Worm (Caenorhabditis elegans): Measurements from ENCODE around the gene sams-5.

The sams-5 gene

DNA sequence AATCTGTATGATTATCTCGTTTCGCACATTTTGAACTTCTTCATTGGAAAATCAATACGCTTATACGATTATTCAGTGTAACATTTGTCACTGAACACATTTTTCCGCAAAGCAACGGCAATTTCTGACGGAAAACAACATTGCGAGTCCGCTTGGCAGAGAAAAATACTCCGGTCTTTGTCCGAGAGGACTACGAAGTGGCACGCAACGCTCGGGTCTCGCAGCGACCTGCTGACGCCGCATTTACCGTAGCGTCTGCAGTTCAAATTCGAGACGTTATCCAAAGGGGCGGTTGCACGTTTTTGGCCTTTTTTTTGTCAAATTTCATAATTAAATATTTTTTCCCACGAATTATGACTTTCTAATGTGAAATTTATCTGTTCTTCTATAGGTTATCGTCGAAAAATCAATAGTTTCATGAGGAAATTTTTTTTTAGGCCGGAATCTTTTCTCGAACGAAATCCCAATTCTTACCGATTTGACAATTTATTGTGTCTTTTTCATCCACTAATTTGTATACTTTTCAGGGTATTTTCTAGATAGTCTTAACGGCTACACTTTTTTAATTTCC lies 44.4 kb upstream of the sams-5 start, which contains the start of gene sqd-1 (continued):
- TF ChIP-seq die-1 (tag; optimal IDR thresholded peaks at IDR 0.05) (peak; percentile 55), lin-54 (GFP tag; optimal IDR thresholded peaks at IDR 0.05) (peak; percentile 92), rpc-1 (optimal IDR thresholded peaks at IDR 0.05) (peak; percentile 14), rpc-1 (tag; optimal IDR thresholded peaks at IDR 0.05) (no peak), bed-1 (GFP tag; IDR thresholded peaks at IDR 0.05) (0 out of 2 replicates have a peak, but pooled peaks have one; percentile 33), nhr-80 (tag; optimal IDR thresholded peaks at IDR 0.05) (peak; percentile 30), mcd-1 (GFP tag; IDR thresholded peaks at IDR 0.05) (peak; percentile 94), lag-1 (GFP tag; IDR thresholded peaks at IDR 0.05) (no peak), D2030.7 (GFP tag; IDR thresholded peaks at IDR 0.05) (peak; percentile 89), somi-1 (GFP tag; optimal IDR thresholded peaks at IDR 0.05) (peak; percentile 22), dpff-1 (tag; optimal IDR thresholded peaks at IDR 0.05) (no peak), lsl-1 (GFP tag; optimal IDR thresholded peaks at IDR 0.05) (peak; percentile 82), athp-1 (tag; optimal IDR thresholded peaks at IDR 0.05) (peak; percentile 87), tlf-1 (GFP tag; optimal IDR thresholded peaks at IDR 0.05) (peak; percentile 93), hmg-20 (GFP tag; IDR thresholded peaks at IDR 0.05) (peak; percentile 88; the same call in 1 of the 2 replicates)

DNA sequence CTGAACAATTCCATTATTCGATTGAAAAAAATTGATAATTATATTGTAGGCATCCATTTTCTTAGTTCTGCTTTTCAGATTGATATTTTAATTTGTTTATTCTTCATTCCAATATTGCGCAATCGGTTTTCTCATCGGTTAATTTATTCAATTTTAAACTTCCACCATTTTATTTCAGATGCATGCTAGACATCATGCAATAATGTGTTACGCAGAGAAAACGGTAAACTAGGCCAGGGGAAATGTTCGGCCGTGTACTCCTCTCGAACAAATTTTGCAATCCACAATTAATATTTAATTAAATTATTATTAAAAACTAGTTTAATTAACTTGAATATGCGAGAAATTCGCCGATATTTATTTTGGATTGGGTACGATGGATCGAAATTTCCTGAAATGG lies 42.3 kb upstream of the sams-5 start, which contains the start of gene Y73B6BL.29:
Y73B6BL.29 (plus strand) TSS at position 263 of the 400 bp plus-strand sequence.
- TF ChIP-seq F37B4.10 (GFP tag; IDR thresholded peaks at IDR 0.05): no peak
- peak; percentile 85 for TF ChIP-seq ekl-4 (GFP tag; IDR thresholded peaks at IDR 0.05)
- 0 out of 2 replicates have a peak, but pooled peaks have one; percentile 14 for TF ChIP-seq ztf-6 (GFP tag; IDR thresholded peaks at IDR 0.05)
- TF ChIP-seq ceh-79 (tag; optimal IDR thresholded peaks at IDR 0.05): no peak
- no peak for TF ChIP-seq C06A6.2 (GFP tag; conservative IDR thresholded peaks at IDR 0.05)
- TF ChIP-seq snpc-3.4 (tag; optimal IDR thresholded peaks at IDR 0.05): peak; percentile 5
- peak; percentile 65 for TF ChIP-seq attf-6 (GFP tag; IDR thresholded peaks at IDR 0.05)
- TF ChIP-seq hmg-1.2 (GFP tag; IDR thresholded peaks at IDR 0.05): peak; percentile 92
- TF ChIP-seq ztf-28 (GFP tag; IDR thresholded peaks at IDR 0.05): 0 out of 2 replicates have a peak, but pooled peaks have one; percentile 71
- peak; percentile 46 for TF ChIP-seq cebp-1 (GFP tag; IDR thresholded peaks at IDR 0.05)
- TF ChIP-seq cebp-1 (tag; optimal IDR thresholded peaks at IDR 0.05): peak; percentile 84
- peak; percentile 45 for TF ChIP-seq him-1 (tag; optimal IDR thresholded peaks at IDR 0.05)
- TF ChIP-seq aptf-3 (GFP tag; IDR thresholded peaks at IDR 0.05): no peak
- TF ChIP-seq zfh-2 (GFP tag; conservative IDR thresholded peaks at IDR 0.05): no peak
- TF ChIP-seq tlf-1 (GFP tag; optimal IDR thresholded peaks at IDR 0.05): peak; percentile 69
- peak; percentile 74 for TF ChIP-seq snpc-1.1 (tag; optimal IDR thresholded peaks at IDR 0.05; ENCODE audit: insufficient read depth)
- TF ChIP-seq nhr-80 (tag; optimal IDR thresholded peaks at IDR 0.05): no peak
- TF ChIP-seq ztf-3 (GFP tag; optimal IDR thresholded peaks at IDR 0.05): no peak
- TF ChIP-seq hlh-12 (tag; optimal IDR thresholded peaks at IDR 0.05): no peak
- TF ChIP-seq rcor-1 (GFP tag; IDR thresholded peaks at IDR 0.05): peak; percentile 83
- no peak for TF ChIP-seq Y53F4B.3 (GFP tag; IDR thresholded peaks at IDR 0.05)
- TF ChIP-seq K12H6.12 (tag; optimal IDR thresholded peaks at IDR 0.05): peak; percentile 90
- TF ChIP-seq somi-1 (GFP tag; optimal IDR thresholded peaks at IDR 0.05): peak; percentile 35
- TF ChIP-seq atf-7 (tag; optimal IDR thresholded peaks at IDR 0.05): peak; percentile 65
- TF ChIP-seq hlh-26 (GFP tag; conservative IDR thresholded peaks at IDR 0.05): no peak
- no peak for TF ChIP-seq nhr-179 (tag; optimal IDR thresholded peaks at IDR 0.05)
- peak; percentile 78 for TF ChIP-seq dox-1 (GFP tag; IDR thresholded peaks at IDR 0.05)
- peak; percentile 39 for TF ChIP-seq athp-1 (tag; optimal IDR thresholded peaks at IDR 0.05)
- TF ChIP-seq madf-3 (GFP tag; IDR thresholded peaks at IDR 0.05): peak; percentile 82
- TF ChIP-seq xnd-1 (tag; optimal IDR thresholded peaks at IDR 0.05): no peak
- peak; percentile 39 for TF ChIP-seq attf-5 (GFP tag; optimal IDR thresholded peaks at IDR 0.05)
- no peak for TF ChIP-seq nfya-2 (GFP tag; IDR thresholded peaks at IDR 0.05)
- no peak for TF ChIP-seq hrde-1 (tag; optimal IDR thresholded peaks at IDR 0.05; ENCODE audit: borderline replicate concordance)
- TF ChIP-seq B0336.3 (GFP tag; IDR thresholded peaks at IDR 0.05): 0 out of 2 replicates have a peak, but pooled peaks have one; percentile 35
- TF ChIP-seq F55B11.4 (tag; optimal IDR thresholded peaks at IDR 0.05; ENCODE audit: borderline replicate concordance, insufficient read depth): no peak
- TF ChIP-seq hsf-1 (GFP tag; IDR thresholded peaks at IDR 0.05): 0 out of 2 replicates have a peak, but pooled peaks have one; percentile 13

All from whole organism, young adult.